Fruit fly (Drosophila melanogaster): ENCODE data around the gene RpL37-1.
A peak's percentile ranks its signal among the peaks of the same experiment; 100 is the strongest.

Gene RpL37-1

DNA sequence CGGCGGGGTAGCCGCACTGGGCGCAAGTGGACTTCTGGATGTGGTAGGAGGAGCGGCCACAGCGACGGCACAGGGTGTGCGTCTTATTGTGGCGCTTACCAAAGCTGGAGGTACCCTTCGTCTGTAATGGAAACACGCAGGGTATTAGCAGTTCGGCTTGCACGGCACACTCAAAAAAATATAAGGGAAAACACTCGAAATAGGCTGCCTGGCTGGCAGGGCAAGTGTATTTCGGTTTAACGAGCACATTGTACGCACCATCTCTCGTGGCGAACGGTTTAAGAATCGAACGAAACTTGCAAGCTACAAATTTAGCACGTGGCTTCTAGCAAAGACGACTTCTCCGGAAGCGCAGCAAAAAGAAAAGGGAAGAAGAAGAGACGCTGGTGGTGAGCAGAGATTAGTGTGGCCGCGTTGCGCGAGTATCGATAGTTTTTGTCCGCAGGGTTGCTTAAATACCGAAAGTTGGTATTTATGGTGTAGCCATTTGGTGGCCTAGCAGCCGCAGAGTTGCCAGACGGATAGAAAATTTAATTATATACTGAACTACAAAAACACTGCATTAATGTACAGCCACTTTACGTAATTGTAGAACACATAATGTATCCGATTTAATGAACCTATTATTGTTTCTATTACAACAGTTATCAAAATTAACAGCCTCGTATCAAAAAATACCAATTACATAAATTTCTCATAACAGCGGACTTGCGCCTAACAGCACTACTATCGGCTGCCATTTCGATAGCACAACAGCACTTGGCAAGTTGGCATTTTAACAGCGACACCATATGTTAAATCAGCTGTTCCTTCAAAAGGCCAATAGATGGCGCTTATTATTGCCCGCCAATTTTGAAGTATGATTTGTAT, at the start of gene RpL37-1:
Gene RpL37-1 (minus strand): TSS at position 374 of the 870 bp plus-strand sequence.
- peak; percentile 56 for TF ChIP-seq CG17801 (GFP tag; optimal IDR thresholded peaks at IDR 0.05; ENCODE audit: partially characterized antibody)

DNA sequence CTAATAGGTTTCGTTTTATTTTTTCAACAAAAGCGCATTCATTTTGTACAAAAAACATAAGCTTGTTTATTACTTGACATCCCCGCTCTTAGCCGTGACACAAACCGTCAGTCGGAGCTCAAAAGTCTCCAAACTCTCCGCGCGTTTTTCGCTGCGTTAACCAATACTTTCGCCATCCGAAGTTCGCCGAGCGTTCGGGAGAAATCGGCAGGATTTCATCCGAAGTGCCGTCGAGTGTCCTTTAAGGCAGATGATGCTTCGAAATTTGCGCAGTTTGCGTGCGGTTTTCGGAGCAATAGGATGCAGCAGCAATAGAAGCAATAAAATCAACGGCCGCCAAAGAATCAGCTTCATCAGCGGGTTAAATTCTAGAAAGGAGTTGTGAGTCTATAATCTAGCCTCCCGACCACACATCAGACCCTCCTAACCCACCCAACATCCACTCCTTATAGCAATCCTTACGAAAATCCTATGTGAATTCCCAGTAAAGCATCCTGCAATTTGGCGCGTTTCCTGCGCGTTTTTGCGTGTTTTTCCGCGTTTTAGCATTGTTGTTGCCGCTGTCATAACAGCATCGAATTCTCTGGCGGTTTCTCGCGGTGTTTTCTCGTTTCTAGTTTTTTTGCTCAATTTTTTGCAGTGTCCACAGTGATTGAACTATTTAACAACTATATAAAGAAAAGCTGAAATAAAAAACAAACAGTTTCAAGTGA, 36.2 kb upstream of the RpL37-1 start, which contains the start of gene CG43737:
Gene CG43737 (plus strand): TSS at position 271 of the 713 bp plus-strand sequence.
- no peak for TF ChIP-seq CG17801 (GFP tag; optimal IDR thresholded peaks at IDR 0.05; ENCODE audit: partially characterized antibody)

DNA sequence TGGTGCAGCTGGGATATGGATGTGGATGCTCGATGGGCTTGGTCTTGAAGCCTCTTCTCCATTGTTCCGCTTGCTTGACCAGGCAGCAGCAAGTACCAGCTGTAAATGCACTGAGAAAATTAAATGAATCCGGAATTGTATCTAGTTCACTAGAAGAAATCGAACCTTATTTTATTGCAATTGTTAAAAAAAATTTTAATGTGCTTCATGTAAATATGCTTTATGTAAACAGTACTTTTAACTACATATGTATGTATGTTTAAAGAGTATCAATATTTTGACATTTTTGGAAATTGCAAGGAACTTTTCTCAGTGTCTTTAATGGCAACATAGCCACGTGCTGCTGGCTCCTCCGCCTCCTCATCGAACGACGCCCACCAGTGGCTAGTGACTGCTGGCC, 25.7 kb upstream of the RpL37-1 start:
- TF ChIP-seq CG17801 (GFP tag; optimal IDR thresholded peaks at IDR 0.05; ENCODE audit: partially characterized antibody) = no peak

DNA sequence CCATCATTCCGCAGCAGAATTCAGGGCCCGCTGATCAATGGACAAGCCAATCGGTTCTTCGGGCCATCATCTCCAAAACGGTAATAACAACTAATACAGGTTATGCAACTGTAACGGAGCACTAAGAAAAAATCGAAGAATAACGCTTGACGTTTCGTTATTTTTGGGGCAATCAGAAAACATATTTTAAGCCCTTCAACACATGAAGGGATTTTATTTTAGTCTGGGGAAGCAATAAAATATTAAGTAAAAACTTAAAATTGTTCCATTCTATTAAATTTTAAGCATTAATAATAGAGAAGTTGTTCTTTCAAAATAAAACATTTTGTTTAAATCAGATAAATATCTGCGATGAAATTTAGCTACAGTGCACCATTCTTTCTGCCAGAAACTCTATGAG, 24.2 kb upstream of the RpL37-1 start:
- no peak for TF ChIP-seq CG17801 (GFP tag; optimal IDR thresholded peaks at IDR 0.05; ENCODE audit: partially characterized antibody)

DNA sequence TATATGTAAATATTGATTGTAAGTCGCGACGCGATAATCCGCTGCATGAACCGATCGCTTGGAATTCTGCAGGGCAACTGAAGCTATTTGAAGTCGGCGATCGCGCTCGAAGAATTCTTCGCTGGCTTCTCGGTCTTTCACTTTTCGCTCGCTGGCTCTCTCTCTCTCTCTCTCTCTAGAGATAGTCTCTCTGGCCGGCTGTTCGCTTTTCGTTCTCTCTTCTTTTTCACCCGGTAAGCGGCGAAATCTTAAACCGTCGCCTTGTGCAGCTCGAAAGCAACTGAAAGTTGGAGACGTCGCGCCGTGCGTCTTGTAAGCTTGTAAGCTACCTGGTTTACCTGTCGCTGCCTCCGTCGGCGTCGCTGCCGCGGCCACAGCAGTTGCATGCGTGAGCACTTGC, 23.8 kb upstream of the RpL37-1 start, which contains the start of gene CG9095:
Gene CG9095 (minus strand): TSS at position 285 of the 400 bp plus-strand sequence.
- TF ChIP-seq CG17801 (GFP tag; optimal IDR thresholded peaks at IDR 0.05; ENCODE audit: partially characterized antibody) = no peak

DNA sequence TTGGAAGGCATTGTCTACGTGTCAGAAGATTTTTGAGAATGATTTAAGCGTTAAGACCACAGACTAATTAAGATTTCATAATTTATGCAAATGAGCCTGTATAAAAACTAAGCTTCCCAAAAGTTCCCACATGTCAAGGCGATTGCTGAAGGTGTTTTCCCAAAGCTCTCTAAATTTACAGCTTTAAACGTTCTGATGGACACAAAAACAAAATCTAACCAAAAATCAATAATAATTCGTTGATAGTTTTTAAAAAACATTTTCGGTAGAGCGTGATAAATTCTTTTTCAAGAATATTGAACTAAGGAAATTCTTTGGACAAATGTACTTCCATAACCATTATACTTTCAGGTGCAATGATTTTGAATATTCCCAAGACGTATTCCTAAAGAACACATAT, 22.9 kb upstream of the RpL37-1 start:
- no peak for TF ChIP-seq CG17801 (GFP tag; optimal IDR thresholded peaks at IDR 0.05; ENCODE audit: partially characterized antibody)

DNA sequence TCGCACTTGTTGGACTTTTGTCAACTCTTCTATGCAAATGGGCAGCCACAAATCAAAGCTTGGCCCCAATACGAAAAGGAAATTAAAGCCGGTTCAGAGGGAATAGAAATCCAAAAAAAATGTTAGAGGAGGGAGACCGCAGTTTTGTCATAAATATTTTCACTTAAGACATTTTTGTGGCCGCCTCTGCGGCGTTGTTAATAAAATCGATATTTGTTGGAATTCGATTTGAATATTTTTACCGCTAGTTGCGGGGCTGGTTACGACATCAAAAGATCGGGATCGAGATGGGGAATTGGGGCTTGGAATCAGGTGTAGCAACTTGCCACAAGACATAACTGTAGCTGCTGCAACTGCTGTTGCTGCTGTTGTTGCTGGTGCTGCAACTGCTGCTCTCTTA, 18.1 kb upstream of the RpL37-1 start:
- TF ChIP-seq CG17801 (GFP tag; optimal IDR thresholded peaks at IDR 0.05; ENCODE audit: partially characterized antibody) = no peak

DNA sequence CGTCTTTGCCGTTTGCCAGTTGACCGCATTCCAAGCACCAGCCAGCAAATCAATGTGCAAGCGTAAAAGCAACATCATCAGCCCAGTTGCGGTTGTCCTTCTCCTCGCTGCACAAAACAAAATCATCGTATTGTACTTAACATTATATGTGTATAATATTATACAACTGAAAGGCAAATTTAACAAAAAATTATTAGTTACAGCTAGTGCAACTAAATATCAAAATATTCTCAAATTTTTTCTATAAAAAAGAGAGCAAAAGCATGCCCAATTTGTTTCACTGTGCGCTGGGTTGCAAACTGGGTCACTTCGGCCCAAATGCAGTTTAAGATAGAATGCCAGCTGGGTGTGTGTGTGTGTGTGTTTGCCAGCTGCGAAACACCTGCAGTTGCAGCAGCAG, 17.1 kb upstream of the RpL37-1 start:
- TF ChIP-seq CG17801 (GFP tag; optimal IDR thresholded peaks at IDR 0.05; ENCODE audit: partially characterized antibody) = no peak

DNA sequence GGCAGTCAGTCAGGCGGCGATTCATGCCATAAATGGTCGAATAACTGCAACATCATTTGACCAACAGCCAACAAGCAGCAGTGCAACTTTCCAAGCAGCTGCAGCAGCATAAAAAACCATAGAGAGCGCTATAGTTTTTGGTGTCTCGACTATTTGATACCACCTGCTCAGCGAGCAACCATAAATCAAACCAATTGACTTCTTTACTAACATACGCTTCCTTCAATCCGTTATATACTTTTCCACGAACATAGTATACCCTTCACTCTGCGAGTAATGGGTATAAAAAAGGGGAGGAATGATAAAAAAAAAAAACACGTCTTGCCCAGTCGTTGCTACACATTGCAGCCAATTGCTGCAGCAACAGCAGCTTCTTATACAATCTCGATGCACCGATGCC, 12.9 kb upstream of the RpL37-1 start:
- TF ChIP-seq CG17801 (GFP tag; optimal IDR thresholded peaks at IDR 0.05; ENCODE audit: partially characterized antibody) = no peak

DNA sequence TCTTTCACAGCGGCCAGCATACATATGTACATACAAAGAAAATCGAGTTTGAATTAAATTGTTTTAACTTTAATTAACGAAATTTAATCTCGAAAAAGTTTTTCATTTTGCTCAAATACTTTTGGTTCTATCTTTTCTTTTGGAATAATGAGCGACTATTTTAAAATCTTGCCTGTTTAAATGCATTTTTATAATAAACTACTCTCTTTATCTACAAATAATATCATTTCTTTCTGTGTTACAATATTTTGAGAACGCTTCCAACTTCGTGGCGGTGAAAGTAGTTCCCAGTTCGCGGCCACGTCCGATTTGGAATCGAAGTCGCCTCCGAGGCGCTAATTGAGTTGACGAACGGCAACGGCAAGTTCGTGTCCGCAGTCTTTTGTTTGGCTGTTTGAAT, 11.1 kb upstream of the RpL37-1 start:
- TF ChIP-seq CG17801 (GFP tag; optimal IDR thresholded peaks at IDR 0.05; ENCODE audit: partially characterized antibody) = no peak

DNA sequence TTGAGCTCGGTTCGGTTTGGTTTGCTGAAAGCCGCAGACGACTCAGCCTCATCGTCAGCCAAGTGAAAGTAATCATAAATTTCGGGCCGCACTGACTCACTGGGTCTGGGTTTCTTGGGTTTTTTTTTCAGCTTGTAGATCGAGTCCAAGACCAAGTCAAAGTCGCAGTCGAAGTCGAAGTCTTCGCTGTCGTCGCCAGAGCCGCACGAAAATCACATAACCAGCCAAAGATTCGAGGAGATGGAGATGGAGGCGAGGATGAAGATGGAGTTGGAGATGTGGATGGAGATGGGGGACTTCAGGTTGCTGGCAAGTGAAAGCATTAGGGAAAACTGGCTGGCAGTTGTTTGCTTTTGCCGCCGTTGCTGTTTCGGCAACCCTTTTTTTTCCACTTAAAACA, 7.9 kb upstream of the RpL37-1 start:
- TF ChIP-seq CG17801 (GFP tag; optimal IDR thresholded peaks at IDR 0.05; ENCODE audit: partially characterized antibody) = no peak

DNA sequence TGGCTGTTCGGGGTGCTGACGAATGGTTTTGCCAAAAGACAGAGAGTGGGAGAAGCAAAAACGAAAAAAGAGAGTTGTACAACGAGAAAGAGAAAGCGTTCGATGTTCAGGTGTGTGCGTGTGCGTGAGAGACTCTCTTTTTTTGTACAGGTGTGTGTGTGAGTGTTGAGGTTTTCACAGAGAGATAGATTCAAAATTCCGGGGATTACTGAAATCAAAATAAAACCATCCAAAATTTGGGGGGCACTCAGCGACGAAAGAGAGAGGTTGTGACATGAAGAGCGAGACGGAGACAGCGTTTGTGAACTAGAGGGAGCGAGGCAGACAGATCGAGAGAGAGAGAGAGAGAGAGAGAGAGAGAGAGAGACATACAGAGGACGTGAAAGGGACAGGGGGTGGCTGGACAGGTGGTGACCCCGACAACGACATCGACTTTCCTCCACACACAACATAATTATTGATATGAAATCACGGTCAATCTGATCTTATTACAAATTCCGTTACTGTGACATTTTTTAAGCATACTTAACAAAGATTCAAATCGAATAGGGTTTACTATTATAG, 4.2 kb upstream of the RpL37-1 start:
- TF ChIP-seq CG17801 (GFP tag; optimal IDR thresholded peaks at IDR 0.05; ENCODE audit: partially characterized antibody) = no peak

DNA sequence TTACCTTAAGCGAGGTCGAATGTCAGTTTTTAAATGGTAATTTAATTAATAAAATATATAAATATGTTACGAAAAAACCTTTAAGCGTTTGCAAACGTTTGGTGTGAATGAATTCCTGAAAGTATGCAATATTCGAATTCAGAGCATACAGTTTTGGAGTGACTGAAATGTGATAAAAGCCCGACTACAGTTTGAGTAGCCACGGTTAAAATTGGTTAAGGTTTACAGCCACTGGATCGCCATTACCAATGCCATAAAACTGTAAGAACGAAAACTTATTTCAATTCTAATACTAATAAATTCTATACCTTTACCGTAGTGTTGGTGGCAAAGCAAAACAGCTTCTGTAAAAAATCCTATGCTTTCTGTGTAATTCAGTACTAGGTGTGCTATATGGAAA, 1.9 kb downstream of the RpL37-1 start:
- peak; percentile 4 for TF ChIP-seq CG17801 (GFP tag; optimal IDR thresholded peaks at IDR 0.05; ENCODE audit: partially characterized antibody)

DNA sequence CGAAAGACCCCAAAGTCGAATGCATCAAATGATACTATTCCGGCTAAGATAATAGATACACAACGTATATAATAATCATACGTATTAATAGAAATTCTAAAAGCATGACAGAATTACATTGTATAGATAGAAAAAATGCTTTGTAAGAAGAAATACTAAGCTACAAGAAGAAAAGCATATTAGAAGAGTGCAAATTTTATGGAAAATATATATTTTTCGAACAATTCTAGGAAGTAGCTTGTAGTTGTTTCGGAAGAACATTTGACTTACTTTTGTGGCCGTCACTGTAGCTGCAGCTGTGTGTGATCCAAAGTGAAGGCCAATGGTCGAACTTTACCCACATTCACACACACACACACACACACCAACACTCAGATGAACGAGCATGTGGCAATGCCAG, 7.1 kb downstream of the RpL37-1 start:
- TF ChIP-seq CG17801 (GFP tag; optimal IDR thresholded peaks at IDR 0.05; ENCODE audit: partially characterized antibody) = peak; percentile 9

DNA sequence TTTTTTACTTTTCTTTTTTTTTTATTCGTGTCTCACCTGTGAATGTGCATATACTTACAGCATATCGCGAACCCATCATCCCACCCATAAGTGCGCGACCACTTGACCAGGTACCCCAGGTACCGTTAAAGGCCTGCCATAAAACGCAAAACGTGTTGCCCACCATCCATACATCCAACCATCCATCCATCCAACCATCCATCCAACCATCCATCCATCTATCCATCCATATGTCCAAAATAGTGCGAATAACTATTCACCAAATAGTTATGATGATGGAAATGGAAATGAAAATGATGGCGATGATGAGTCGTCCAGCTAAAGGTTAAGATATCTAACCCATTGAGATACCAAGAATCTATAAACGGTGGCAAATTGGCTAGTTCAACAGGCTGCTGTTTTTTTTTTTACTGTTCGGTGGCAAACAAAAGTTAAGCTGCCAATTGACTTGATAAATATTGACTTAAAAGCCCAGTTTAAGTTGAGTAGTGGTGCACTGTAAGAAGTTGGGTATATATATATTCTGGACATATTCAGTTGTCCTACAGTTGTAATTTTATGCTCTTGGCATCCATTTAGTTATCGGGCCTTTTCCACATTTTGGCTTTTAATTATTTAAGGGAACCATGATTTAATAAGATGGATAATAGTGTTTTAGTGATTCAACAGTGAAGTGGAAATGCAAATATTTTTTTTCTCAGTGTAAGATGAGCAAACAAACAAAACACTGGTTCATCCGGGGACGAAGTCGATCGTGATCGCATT, 11.1 kb downstream of the RpL37-1 start:
- TF ChIP-seq CG17801 (GFP tag; optimal IDR thresholded peaks at IDR 0.05; ENCODE audit: partially characterized antibody) = no peak
